Worm (Caenorhabditis elegans) whole organism, young adult: Measurements from ENCODE around the gene faxc-2.

ENCODE experiments used
- B0035.1 ChIP-seq: sonication (generic microtip); optimal IDR thresholded peaks from 2 replicates; lab custom pipeline; 2016; ENCODE audit warnings: missing genetic modification characterization, mild to moderate bottlenecking, missing compliant biosample characterization, missing genotype, missing genetic modification reagents
- B0261.1 ChIP-seq: sonication (generic microtip); optimal IDR thresholded peaks from 2 replicates; lab custom pipeline; 2016; ENCODE audit warnings: mild to moderate bottlenecking, missing genetic modification characterization, moderate library complexity, missing compliant biosample characterization
- C17E4.6 ChIP-seq: fragments of 200-800 bp; sonication (Bioruptor generic); IDR thresholded peaks from 2 replicates; pipeline ENCODE4 v1.3.6; 2022; ENCODE audit warnings: missing genetic modification reagents, missing genetic modification characterization, missing compliant biosample characterization
- D2030.7 ChIP-seq: fragments of 200-800 bp; sonication (Bioruptor generic); IDR thresholded peaks from 2 replicates; pipeline ENCODE4 v1.3.6; 2022; ENCODE audit warnings: missing genetic modification reagents, missing genetic modification characterization, missing compliant biosample characterization
- F10E7.11 ChIP-seq: sonication (generic microtip); optimal IDR thresholded peaks from 2 replicates; lab custom pipeline; 2017; ENCODE audit warnings: mild to moderate bottlenecking, missing genetic modification characterization, moderate library complexity, missing compliant biosample characterization
- F22D6.2 ChIP-seq: sonication (generic microtip); optimal IDR thresholded peaks from 2 replicates; lab custom pipeline; 2016; ENCODE audit warnings: mild to moderate bottlenecking, missing genetic modification characterization, missing compliant biosample characterization
- F39B2.1 ChIP-seq: fragments of 200-800 bp; sonication (Bioruptor generic); IDR thresholded peaks from 2 replicates; pipeline ENCODE4 v1.3.6; 2022; ENCODE audit warnings: missing genetic modification reagents, missing genetic modification characterization, missing compliant biosample characterization
- F57C9.4 ChIP-seq: sonication (generic microtip); optimal IDR thresholded peaks from 2 replicates; lab custom pipeline; 2017; ENCODE audit warnings: mild to moderate bottlenecking, missing genetic modification characterization, missing compliant biosample characterization
- Y53F4B.3 ChIP-seq: fragments of 200-800 bp; sonication (Bioruptor generic); IDR thresholded peaks from 2 replicates; pipeline ENCODE4 v1.3.6; 2022; ENCODE audit warnings: missing genetic modification reagents, missing genetic modification characterization, missing compliant biosample characterization
- Y53G8AR.9 ChIP-seq: fragments of 200-800 bp; sonication (Bioruptor generic); conservative IDR thresholded peaks from 2 replicates; pipeline ENCODE4 v1.3.6; 2022; ENCODE audit warnings: missing genetic modification reagents, missing genetic modification characterization, missing compliant biosample characterization
- ZK185.1 ChIP-seq: sonication (generic microtip); optimal IDR thresholded peaks from 2 replicates; lab custom pipeline; 2016; ENCODE audit warnings: mild to moderate bottlenecking, missing genetic modification characterization, missing compliant biosample characterization; ENCODE audit not compliant: poor library complexity, severe bottlenecking
- aptf-2 ChIP-seq: fragments of 200-800 bp; sonication (Bioruptor generic); conservative IDR thresholded peaks from 2 replicates; pipeline ENCODE4 v1.3.6; 2022; ENCODE audit warnings: missing genetic modification reagents, missing genetic modification characterization, missing compliant biosample characterization
- attf-6 ChIP-seq: fragments of 200-800 bp; sonication (Bioruptor generic); IDR thresholded peaks from 2 replicates; pipeline ENCODE4 v1.3.6; 2022; ENCODE audit warnings: missing genetic modification reagents, missing genetic modification characterization, missing compliant biosample characterization
- bed-1 ChIP-seq: fragments of 200-800 bp; sonication (Bioruptor generic); IDR thresholded peaks from 2 replicates; pipeline ENCODE4 v1.3.6; 2022; ENCODE audit warnings: missing genetic modification reagents, missing genetic modification characterization, missing compliant biosample characterization
- cebp-1 ChIP-seq, 2 experiments: fragments of 200-800 bp in 1 of 2; sonication (Bioruptor generic) in 1 of 2; sonication (generic microtip) in 1 of 2; IDR thresholded peaks in 1 of 2; optimal IDR thresholded peaks in 1 of 2; 2 replicates each; pipeline versions ENCODE4 v1.3.6 to Lab custom; 2017 to 2022; ENCODE audit warnings: missing compliant biosample characterization in 2 of 2, missing genetic modification characterization in 2 of 2, mild to moderate bottlenecking in 1 of 2, missing genetic modification reagents in 1 of 2, moderate library complexity in 1 of 2
- ceh-79 ChIP-seq: sonication (generic microtip); optimal IDR thresholded peaks from 2 replicates; lab custom pipeline; 2017; ENCODE audit warnings: mild to moderate bottlenecking, missing genetic modification characterization, missing compliant biosample characterization
- chd-7 ChIP-seq: sonication (generic microtip); optimal IDR thresholded peaks from 2 replicates; lab custom pipeline; 2016; ENCODE audit warnings: mild to moderate bottlenecking, missing genetic modification characterization, moderate library complexity, missing compliant biosample characterization
- egl-18 ChIP-seq: fragments of 200-800 bp; sonication (Bioruptor generic); IDR thresholded peaks from 2 replicates; pipeline ENCODE4 v1.3.6; 2022; ENCODE audit warnings: missing genetic modification reagents, missing genetic modification characterization, missing compliant biosample characterization
- ekl-4 ChIP-seq: fragments of 200-800 bp; sonication (Bioruptor generic); IDR thresholded peaks from 2 replicates; pipeline ENCODE4 v1.3.6; 2022; ENCODE audit warnings: missing genetic modification reagents, missing genetic modification characterization, missing compliant biosample characterization
- ets-4 ChIP-seq: fragments of 200-800 bp; sonication (Bioruptor generic); optimal IDR thresholded peaks from 2 replicates; lab custom pipeline; 2018; ENCODE audit warnings: mild to moderate bottlenecking, missing genetic modification characterization, missing compliant biosample characterization
- hmg-20 ChIP-seq: fragments of 200-800 bp; sonication (Bioruptor generic); IDR thresholded peaks from 2 replicates; pipeline ENCODE4 v1.3.6; 2022; ENCODE audit warnings: missing genetic modification reagents, missing genetic modification characterization, missing compliant biosample characterization
- lin-35 ChIP-seq, 3 experiments: fragments of 150-350 bp in 2 of 3; sonication (generic microtip) in 1 of 3; optimal IDR thresholded peaks; 2 replicates each; lab custom pipeline; 2014 to 2018; ENCODE audit warnings: missing biosample characterization in 3 of 3, missing genetic modification characterization in 3 of 3, missing genetic modification reagents in 3 of 3
- lin-40 ChIP-seq: sonication (generic microtip); optimal IDR thresholded peaks from 2 replicates; lab custom pipeline; 2016; ENCODE audit warnings: missing genetic modification characterization, mild to moderate bottlenecking, missing compliant biosample characterization, missing genotype, missing genetic modification reagents
- lsl-1 ChIP-seq: fragments of 200-800 bp; sonication (Bioruptor generic); optimal IDR thresholded peaks from 2 replicates; lab custom pipeline; 2018; ENCODE audit warnings: mild to moderate bottlenecking, missing genetic modification characterization, moderate library complexity, missing compliant biosample characterization
- madf-10 ChIP-seq: sonication (generic microtip); optimal IDR thresholded peaks from 2 replicates; lab custom pipeline; 2016; ENCODE audit warnings: mild to moderate bottlenecking, missing genetic modification characterization, missing compliant biosample characterization
- madf-6 ChIP-seq: fragments of 200-800 bp; sonication (Bioruptor generic); IDR thresholded peaks from 2 replicates; pipeline ENCODE4 v1.3.6; 2022; ENCODE audit warnings: missing genetic modification reagents, missing genetic modification characterization, missing compliant biosample characterization
- mcd-1 ChIP-seq: fragments of 200-800 bp; sonication (Bioruptor generic); IDR thresholded peaks from 2 replicates; pipeline ENCODE4 v1.3.6; 2022; ENCODE audit warnings: missing genetic modification reagents, missing genetic modification characterization, missing compliant biosample characterization
- mes-4 ChIP-seq: sonication (generic microtip); optimal IDR thresholded peaks from 2 replicates; lab custom pipeline; 2016; ENCODE audit warnings: missing genotype, missing genetic modification characterization, missing compliant biosample characterization
- mxl-1 ChIP-seq: sonication (generic microtip); optimal IDR thresholded peaks from 2 replicates; lab custom pipeline; 2016; ENCODE audit warnings: missing genetic modification characterization, missing compliant biosample characterization
- nhr-27 ChIP-seq: fragments of 200-800 bp; sonication (Bioruptor generic); optimal IDR thresholded peaks from 2 replicates; lab custom pipeline; 2018; ENCODE audit warnings: mild to moderate bottlenecking, missing genetic modification characterization, moderate library complexity, missing compliant biosample characterization
- rcor-1 ChIP-seq: fragments of 200-800 bp; sonication (Bioruptor generic); IDR thresholded peaks from 2 replicates; pipeline ENCODE4 v1.3.6; 2022; ENCODE audit warnings: missing genetic modification reagents, missing genetic modification characterization, missing compliant biosample characterization
- rec-8 ChIP-seq, 2 experiments: sonication (generic microtip); optimal IDR thresholded peaks; 2 replicates each; lab custom pipeline; 2016; ENCODE audit warnings: mild to moderate bottlenecking in 2 of 2, missing genetic modification characterization in 2 of 2, missing genetic modification reagents in 2 of 2, missing genotype in 2 of 2, missing biosample characterization in 1 of 2, missing compliant biosample characterization in 1 of 2, moderate library complexity in 1 of 2
- snpc-1.1 ChIP-seq: sonication (generic microtip); optimal IDR thresholded peaks from 2 replicates; lab custom pipeline; 2017; ENCODE audit warnings: missing genetic modification characterization, mild to moderate bottlenecking, missing compliant biosample characterization, antibody characterized with exemption, moderate library complexity, missing genotype, missing genetic modification reagents; ENCODE audit not compliant: insufficient read depth
- tbp1 ChIP-seq: fragments of 200-800 bp; sonication (Bioruptor generic); optimal IDR thresholded peaks from 2 replicates; lab custom pipeline; 2018; ENCODE audit warnings: mild to moderate bottlenecking, missing genetic modification characterization, missing compliant biosample characterization
- unc-130 ChIP-seq: sonication (generic microtip); optimal IDR thresholded peaks from 2 replicates; lab custom pipeline; 2016; ENCODE audit warnings: missing genetic modification reagents, missing genetic modification characterization, missing compliant biosample characterization
- zfh-2 ChIP-seq: fragments of 200-800 bp; sonication (Bioruptor generic); conservative IDR thresholded peaks from 2 replicates; pipeline ENCODE4 v1.3.6; 2022; ENCODE audit warnings: missing genetic modification reagents, missing genetic modification characterization, missing compliant biosample characterization
- ztf-22 ChIP-seq: fragments of 200-800 bp; sonication (Bioruptor generic); optimal IDR thresholded peaks from 2 replicates; lab custom pipeline; 2018; ENCODE audit warnings: mild to moderate bottlenecking, missing genetic modification characterization, moderate library complexity, missing compliant biosample characterization
- ztf-28 ChIP-seq: fragments of 200-800 bp; sonication (Bioruptor generic); IDR thresholded peaks from 2 replicates; pipeline ENCODE4 v1.3.6; 2022; ENCODE audit warnings: missing genetic modification reagents, missing genetic modification characterization, missing compliant biosample characterization

faxc-2 gene

ce11 chrII:13283486-13283885 is 25.6 kb upstream of the faxc-2 start:
- TF ChIP-seq lsl-1 (GFP tag; lab: Kevin White, UChicago) (no peak), B0035.1 (tag; lab: Kevin White, UChicago) (no peak), Y53G8AR.9 (GFP tag; lab: Robert Waterston, UW) (no peak), lin-40 (tag; lab: Kevin White, UChicago) (no peak), ekl-4 (GFP tag; lab: Robert Waterston, UW) (no peak), unc-130 (GFP tag; lab: Kevin White, UChicago) (no peak), F57C9.4 (no peak), ZK185.1 (tag; lab: Kevin White, UChicago) (no peak), cebp-1 (GFP tag; IDR thresholded peaks at IDR 0.05; lab: Robert Waterston, UW) (no peak), cebp-1 (tag; optimal IDR thresholded peaks at IDR 0.05; lab: Kevin White, UChicago) (no peak), ztf-28 (GFP tag; lab: Robert Waterston, UW) (no peak), attf-6 (GFP tag; lab: Robert Waterston, UW) (no peak), B0261.1 (tag; lab: Kevin White, UChicago) (no peak), F22D6.2 (tag; lab: Kevin White, UChicago) (no peak), zfh-2 (GFP tag; lab: Robert Waterston, UW) (no peak), F10E7.11 (tag; lab: Kevin White, UChicago) (no peak), madf-10 (tag; lab: Kevin White, UChicago) (no peak)
- TF ChIP-seq, all 124 proteins: peak for 0

- no peak for TF ChIP-seq rcor-1
- TF ChIP-seq ztf-22 (GFP tag; lab: Kevin White, UChicago), result no peak
- TF ChIP-seq ekl-4 (GFP tag; lab: Robert Waterston, UW), result no peak
- TF ChIP-seq hmg-20 (GFP tag; lab: Robert Waterston, UW), result no peak
- no peak for TF ChIP-seq mxl-1
- TF ChIP-seq tbp1 (GFP tag; lab: Kevin White, UChicago), result no peak
- TF ChIP-seq bed-1 (GFP tag; lab: Robert Waterston, UW), result no peak
- TF ChIP-seq Y53F4B.3 (GFP tag; lab: Robert Waterston, UW), result no peak
- no peak for TF ChIP-seq ceh-79 (tag; lab: Kevin White, UChicago)
- TF ChIP-seq F39B2.1, result no peak
- TF ChIP-seq egl-18 (GFP tag; lab: Robert Waterston, UW), result no peak
- no peak for TF ChIP-seq aptf-2 (GFP tag; lab: Robert Waterston, UW)
- no peak for TF ChIP-seq ets-4
- no peak for TF ChIP-seq D2030.7 (GFP tag; lab: Robert Waterston, UW)
- TF ChIP-seq nhr-27 (tag; lab: Kevin White, UChicago), result no peak
- TF ChIP-seq rec-8 (tag; optimal IDR thresholded peaks at IDR 0.05; lab: Kevin White, UChicago), result no peak
- TF ChIP-seq mcd-1, result no peak
- no peak for TF ChIP-seq mes-4 (tag; lab: Kevin White, UChicago)
Observed at ce11 chrII:13284148-13284547, 24.9 kb upstream of the faxc-2 start.

- TF ChIP-seq snpc-1.1 (tag; lab: Kevin White, UChicago) (no peak), lin-35 (GFP tag; optimal IDR thresholded peaks at IDR 0.05; lab: Kevin White, UChicago) (no peak), C17E4.6 (GFP tag; lab: Robert Waterston, UW) (no peak), chd-7 (no peak), madf-6 (no peak)
Observed at ce11 chrII:13285729-13286128, 23.4 kb upstream of the faxc-2 start, which contains the start of gene ztf-22. TSS of gene ztf-22 (minus strand) at chrII:13285829.
